Worm (Caenorhabditis elegans) whole organism, L2 larva: ENCODE results near the gene sss-1.

Experiments used
- aly-2 ChIP-seq: fragments of 150-350 bp; optimal IDR thresholded peaks from 2 replicates; lab custom pipeline; 2014; ENCODE audit warnings: missing biosample characterization, missing genetic modification characterization
- ama-1 ChIP-seq: fragments of 150-350 bp; optimal IDR thresholded peaks from 2 replicates; lab custom pipeline; 2018; ENCODE audit warnings: inconsistent platforms
- ceh-16 ChIP-seq: fragments of 150-350 bp; optimal IDR thresholded peaks from 2 replicates; lab custom pipeline; 2014; ENCODE audit warnings: missing biosample characterization, missing genetic modification characterization
- ceh-82 ChIP-seq: fragments of 150-350 bp; optimal IDR thresholded peaks from 2 replicates; lab custom pipeline; 2014; ENCODE audit warnings: missing biosample characterization, missing genetic modification characterization
- elt-3 ChIP-seq: sonication (generic microtip); optimal IDR thresholded peaks from 2 replicates; lab custom pipeline; 2017; ENCODE audit warnings: missing biosample characterization, missing genetic modification characterization
- lin-13 ChIP-seq: fragments of 150-350 bp; optimal IDR thresholded peaks from 2 replicates; lab custom pipeline; 2014; ENCODE audit warnings: missing biosample characterization, missing genetic modification reagents, missing genetic modification characterization
- lin-39 ChIP-seq: fragments of 150-350 bp; optimal IDR thresholded peaks from 2 replicates; lab custom pipeline; 2014; ENCODE audit warnings: missing biosample characterization, missing genetic modification reagents, missing genetic modification characterization
- nhr-21 ChIP-seq: fragments of 150-350 bp; optimal IDR thresholded peaks from 2 replicates; lab custom pipeline; 2014; ENCODE audit warnings: missing biosample characterization, missing genetic modification characterization
- nhr-23 ChIP-seq: fragments of 150-350 bp; optimal IDR thresholded peaks from 2 replicates; lab custom pipeline; 2014; ENCODE audit warnings: missing biosample characterization, missing genetic modification reagents, missing genetic modification characterization
- snpc-4 ChIP-seq: fragments of 150-350 bp; optimal IDR thresholded peaks from 2 replicates; lab custom pipeline; 2014; ENCODE audit warnings: missing biosample characterization, missing genetic modification characterization
- unc-55 ChIP-seq: fragments of 150-350 bp; sonication (generic microtip); optimal IDR thresholded peaks from 3 replicates; lab custom pipeline; 2014; ENCODE audit warnings: missing biosample characterization, missing genetic modification reagents, missing genetic modification characterization
- unc-62 ChIP-seq: fragments of 150-350 bp; optimal IDR thresholded peaks from 2 replicates; lab custom pipeline; 2014; ENCODE audit warnings: missing biosample characterization, missing genetic modification reagents, missing genetic modification characterization
- ztf-4 ChIP-seq: fragments of 150-350 bp; optimal IDR thresholded peaks from 2 replicates; lab custom pipeline; 2014; ENCODE audit warnings: missing biosample characterization, missing genetic modification characterization

DNA sequence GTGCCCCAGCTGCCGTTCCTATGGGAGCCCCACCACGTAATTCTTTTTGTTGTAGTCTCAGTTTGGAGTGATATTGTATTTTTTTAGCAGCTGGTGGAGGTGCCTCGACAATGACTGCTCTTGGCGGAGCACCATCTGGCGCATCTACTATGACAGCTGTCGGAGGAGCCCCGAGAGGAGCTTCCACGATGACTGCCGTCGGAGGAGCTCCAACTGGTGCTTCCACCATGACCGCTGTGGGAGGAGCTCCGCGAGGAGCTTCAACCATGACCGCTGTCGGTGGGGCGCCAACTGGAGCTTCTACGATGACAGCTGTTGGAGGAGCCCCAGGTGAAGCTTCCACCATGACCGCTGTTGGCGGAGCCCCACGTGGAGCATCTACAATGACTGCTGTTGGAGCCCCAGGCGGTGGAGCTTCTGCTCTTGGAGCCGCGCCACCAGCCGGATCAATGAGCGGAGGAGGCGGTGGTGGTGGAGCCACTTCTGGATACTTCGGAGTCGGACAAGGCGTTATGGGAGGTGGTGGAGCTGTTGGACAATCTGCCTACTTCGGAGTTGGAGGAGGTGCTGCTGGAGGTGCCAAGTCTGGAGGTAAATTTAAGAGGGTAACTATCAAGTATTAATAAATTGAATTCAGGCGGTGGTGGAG is 40.6 kb downstream of the sss-1 start:
- TF ChIP-seq snpc-4 (tag; lab: Kevin White, UChicago) (no peak), nhr-21 (no peak), ceh-82 (no peak), aly-2 (no peak), lin-13 (no peak), lin-39 (tag; lab: Kevin White, UChicago) (no peak), elt-3 (tag; lab: Kevin White, UChicago) (no peak), ama-1 (no peak), unc-55 (GFP tag; lab: Kevin White, UChicago) (no peak), unc-62 (GFP tag; lab: Kevin White, UChicago) (no peak), ztf-4 (tag; lab: Kevin White, UChicago) (no peak), nhr-23 (tag; lab: Kevin White, UChicago) (no peak), ceh-16 (tag; lab: Kevin White, UChicago) (no peak)
